Fruit fly (Drosophila melanogaster) whole organism, embryonic: ENCODE data around the gene grsm.

Experiments used
- Atf6 ChIP-seq: fragments of 200-800 bp; sonication (Bioruptor generic); IDR thresholded peaks from 2 replicates; pipeline ENCODE4 v1.3.6; 2022; ENCODE audit warnings: missing biosample characterization, missing genetic modification characterization
- Awh ChIP-seq: fragments of 200-800 bp; sonication (Bioruptor generic); IDR thresholded peaks from 2 replicates; pipeline ENCODE4, ENCODE4 v1.3.6; 2022; ENCODE audit warnings: missing biosample characterization, missing genetic modification characterization
- Bdp1 ChIP-seq: fragments of 200-800 bp; sonication (Bioruptor generic); optimal IDR thresholded peaks from 3 replicates; lab custom pipeline; 2016; ENCODE audit warnings: missing biosample characterization, missing genetic modification characterization
- CG10267 ChIP-seq: fragments of 200-800 bp; sonication (Bioruptor generic); optimal IDR thresholded peaks from 2 replicates; lab custom pipeline; 2018; ENCODE audit warnings: missing biosample characterization, mild to moderate bottlenecking, missing genetic modification characterization, moderate library complexity
- CG12219 ChIP-seq: fragments of 200-800 bp; sonication (Bioruptor generic); optimal IDR thresholded peaks from 3 replicates; lab custom pipeline; 2018; ENCODE audit warnings: missing biosample characterization, mild to moderate bottlenecking, missing genetic modification characterization
- CG12744 ChIP-seq: fragments of 200-800 bp; sonication (Bioruptor generic); optimal IDR thresholded peaks from 2 replicates; lab custom pipeline; 2016; ENCODE audit warnings: missing biosample characterization, missing genetic modification characterization
- CG14014 ChIP-seq: fragments of 200-800 bp; sonication (Bioruptor generic); IDR thresholded peaks from 2 replicates; pipeline ENCODE4 v1.3.6; 2022; ENCODE audit warnings: missing biosample characterization, missing genetic modification characterization
- CG1529 ChIP-seq: fragments of 200-800 bp; sonication (Bioruptor generic); optimal IDR thresholded peaks from 3 replicates; lab custom pipeline; 2018; ENCODE audit warnings: missing biosample characterization, missing genetic modification characterization
- CG1647 ChIP-seq: fragments of 200-800 bp; sonication (Bioruptor generic); optimal IDR thresholded peaks from 3 replicates; lab custom pipeline; 2016; ENCODE audit warnings: missing biosample characterization, missing genetic modification characterization
- CG18011 ChIP-seq: fragments of 200-800 bp; sonication (Bioruptor generic); optimal IDR thresholded peaks from 2 replicates; lab custom pipeline; 2017; ENCODE audit warnings: missing biosample characterization, missing genetic modification characterization, mild to moderate bottlenecking, moderate library complexity, missing genotype
- CG31388 ChIP-seq: fragments of 200-800 bp; sonication (Bioruptor generic); optimal IDR thresholded peaks from 2 replicates; lab custom pipeline; 2016; ENCODE audit warnings: missing biosample characterization, missing genetic modification characterization
- CG33213 ChIP-seq: fragments of 200-800 bp; sonication (Bioruptor generic); optimal IDR thresholded peaks from 3 replicates; lab custom pipeline; 2016; ENCODE audit warnings: missing biosample characterization, missing genetic modification characterization
- CG33557 ChIP-seq: fragments of 200-800 bp; sonication (Bioruptor generic); optimal IDR thresholded peaks from 2 replicates; lab custom pipeline; 2019; ENCODE audit warnings: missing biosample characterization, mild to moderate bottlenecking, missing genetic modification characterization, moderate library complexity
- CG4707 ChIP-seq: fragments of 200-800 bp; sonication (Bioruptor generic); optimal IDR thresholded peaks from 2 replicates; lab custom pipeline; 2018; ENCODE audit warnings: missing biosample characterization, mild to moderate bottlenecking, missing genetic modification characterization, moderate library complexity
- CG4730 ChIP-seq: fragments of 200-800 bp; sonication (Bioruptor generic); IDR thresholded peaks from 2 replicates; pipeline ENCODE4 v1.3.6; 2022; ENCODE audit warnings: missing biosample characterization, missing genetic modification characterization
- CG6272 ChIP-seq: fragments of 200-800 bp; sonication (Bioruptor generic); IDR thresholded peaks from 2 replicates; pipeline ENCODE4 v1.3.6; 2022; ENCODE audit warnings: missing biosample characterization, missing genetic modification characterization
- CG6654 ChIP-seq: fragments of 200-800 bp; sonication (Bioruptor generic); optimal IDR thresholded peaks from 2 replicates; lab custom pipeline; 2017; ENCODE audit warnings: missing biosample characterization, mild to moderate bottlenecking, missing genetic modification characterization
- CG8359 ChIP-seq: fragments of 200-800 bp; sonication (Bioruptor generic); optimal IDR thresholded peaks from 2 replicates; lab custom pipeline; 2017; ENCODE audit warnings: missing biosample characterization, mild to moderate bottlenecking, missing genetic modification characterization, borderline replicate concordance
- CG8765 ChIP-seq: fragments of 200-800 bp; sonication (Bioruptor generic); IDR thresholded peaks from 2 replicates; pipeline ENCODE4 v1.3.6; 2022; ENCODE audit warnings: missing biosample characterization, missing genetic modification characterization
- CkIIα-i1 ChIP-seq: fragments of 200-800 bp; sonication (Bioruptor generic); IDR thresholded peaks from 2 replicates; pipeline ENCODE4 v1.3.6; 2022; ENCODE audit warnings: missing biosample characterization, missing genetic modification characterization
- D19A ChIP-seq: fragments of 200-800 bp; optimal IDR thresholded peaks from 3 replicates; lab custom pipeline; 2019; ENCODE audit warnings: missing biosample characterization, mild to moderate bottlenecking, missing genetic modification characterization, moderate library complexity
- Drgx ChIP-seq: fragments of 200-800 bp; sonication (Bioruptor generic); IDR thresholded peaks from 2 replicates; pipeline ENCODE4 v1.3.6; 2022; ENCODE audit warnings: missing biosample characterization, missing genetic modification characterization
- E2f1 ChIP-seq: fragments of 200-800 bp; sonication (Bioruptor generic); IDR thresholded peaks from 2 replicates; pipeline ENCODE4 v1.3.6; 2022; ENCODE audit warnings: missing biosample characterization, missing genetic modification characterization
- Eip74EF ChIP-seq, 2 experiments: fragments of 200-800 bp in 1 of 2; fragments of >200 bp in 1 of 2; sonication (Bioruptor generic) in 1 of 2; optimal IDR thresholded peaks; 2 replicates each; lab custom pipeline; 2017 to 2019; ENCODE audit warnings: missing biosample characterization in 2 of 2, missing genetic modification characterization in 2 of 2, mild to moderate bottlenecking in 1 of 2, moderate library complexity in 1 of 2
- Fer3 ChIP-seq: fragments of 200-800 bp; sonication (Bioruptor generic); optimal IDR thresholded peaks from 2 replicates; lab custom pipeline; 2018; ENCODE audit warnings: missing biosample characterization, mild to moderate bottlenecking, missing genetic modification characterization, moderate library complexity
- Hand ChIP-seq: fragments of 200-800 bp; sonication (Bioruptor generic); optimal IDR thresholded peaks from 2 replicates; lab custom pipeline; 2017; ENCODE audit warnings: mild to moderate bottlenecking, missing biosample characterization, missing genetic modification reagents, missing genetic modification characterization
- Lpt ChIP-seq: fragments of >200 bp; optimal IDR thresholded peaks from 2 replicates; lab custom pipeline; 2018; ENCODE audit warnings: missing biosample characterization, missing genetic modification characterization
- Mes4 ChIP-seq: fragments of 200-800 bp; sonication (Bioruptor generic); optimal IDR thresholded peaks from 2 replicates; lab custom pipeline; 2016; ENCODE audit warnings: missing biosample characterization, missing genetic modification characterization
- NFAT ChIP-seq: fragments of 200-800 bp; sonication (Bioruptor generic); IDR thresholded peaks from 2 replicates; pipeline ENCODE4 v1.3.6; 2022; ENCODE audit warnings: missing biosample characterization, missing genetic modification characterization
- Oaz ChIP-seq: fragments of 200-800 bp; sonication (Bioruptor generic); IDR thresholded peaks from 2 replicates; pipeline ENCODE4 v1.3.6; 2022; ENCODE audit warnings: missing biosample characterization, missing genetic modification characterization
- Oli ChIP-seq: fragments of 200-800 bp; sonication (Bioruptor generic); optimal IDR thresholded peaks from 2 replicates; lab custom pipeline; 2018; ENCODE audit warnings: missing biosample characterization, mild to moderate bottlenecking, missing genetic modification characterization, moderate library complexity
- Rx ChIP-seq: fragments of 200-800 bp; sonication (Bioruptor generic); IDR thresholded peaks from 2 replicates; pipeline ENCODE4 v1.3.6; 2022; ENCODE audit warnings: missing biosample characterization, missing genetic modification characterization
- Sry-δ ChIP-seq: fragments of 200-800 bp; sonication (Bioruptor generic); optimal IDR thresholded peaks from 2 replicates; lab custom pipeline; 2016; ENCODE audit warnings: missing biosample characterization, missing genetic modification characterization
- Taf1 ChIP-seq: fragments of 200-800 bp; sonication (Bioruptor generic); IDR thresholded peaks from 2 replicates; pipeline ENCODE4 v1.3.6; 2022; ENCODE audit warnings: missing biosample characterization, missing genetic modification characterization
- Trl ChIP-seq, 3 experiments: fragments of >200 bp in 2 of 3; fragments of 200-800 bp in 1 of 3; sonication (Bioruptor generic) in 1 of 3; optimal IDR thresholded peaks; 2 replicates in 1 of 3; 3 replicates in 2 of 3; lab custom pipeline; 2016 to 2017; ENCODE audit warnings: missing biosample characterization in 1 of 3, missing genetic modification characterization in 1 of 3
- bsh ChIP-seq, 2 experiments: fragments of 200-800 bp; sonication (Bioruptor generic); optimal IDR thresholded peaks; 2 replicates each; lab custom pipeline; 2017 to 2018; ENCODE audit warnings: mild to moderate bottlenecking in 2 of 2, missing biosample characterization in 2 of 2, missing genetic modification characterization in 2 of 2, moderate library complexity in 1 of 2
- hth ChIP-seq: fragments of >200 bp; optimal IDR thresholded peaks from 2 replicates; lab custom pipeline; 2017; ENCODE audit warnings: inconsistent platforms
- jing ChIP-seq: fragments of 200-800 bp; sonication (Bioruptor generic); optimal IDR thresholded peaks from 2 replicates; lab custom pipeline; 2018; ENCODE audit warnings: missing biosample characterization, mild to moderate bottlenecking, missing genetic modification characterization
- kay ChIP-seq: fragments of 200-800 bp; sonication (Bioruptor generic); optimal IDR thresholded peaks from 2 replicates; lab custom pipeline; 2016; ENCODE audit warnings: missing biosample characterization, missing genetic modification characterization
- klu ChIP-seq: fragments of 200-800 bp; sonication (Bioruptor generic); IDR thresholded peaks from 2 replicates; pipeline ENCODE4 v1.3.6; 2022; ENCODE audit warnings: missing biosample characterization, missing genetic modification characterization
- lab ChIP-seq: fragments of 200-800 bp; sonication (Bioruptor generic); optimal IDR thresholded peaks from 3 replicates; lab custom pipeline; 2017; ENCODE audit warnings: missing biosample characterization, missing genetic modification characterization, mild to moderate bottlenecking, moderate library complexity, missing genetic modification reagents
- lov ChIP-seq, 2 experiments: fragments of 200-800 bp in 1 of 2; fragments of >200 bp in 1 of 2; sonication (Bioruptor generic) in 1 of 2; IDR thresholded peaks in 1 of 2; optimal IDR thresholded peaks in 1 of 2; 2 replicates in 1 of 2; 3 replicates in 1 of 2; pipeline versions ENCODE4 v1.3.6 to Lab custom; 2017 to 2022; ENCODE audit warnings: missing biosample characterization in 1 of 2, missing genetic modification characterization in 1 of 2
- nerfin-1 ChIP-seq: fragments of 200-800 bp; sonication (Bioruptor generic); optimal IDR thresholded peaks from 3 replicates; lab custom pipeline; 2019; ENCODE audit warnings: missing biosample characterization, mild to moderate bottlenecking, missing genetic modification characterization, moderate library complexity
- salm ChIP-seq: fragments of 200-800 bp; sonication (Bioruptor generic); optimal IDR thresholded peaks from 2 replicates; lab custom pipeline; 2018; ENCODE audit warnings: missing biosample characterization, mild to moderate bottlenecking, missing genetic modification characterization
- tna ChIP-seq: fragments of 200-800 bp; sonication (Bioruptor generic); IDR thresholded peaks from 2 replicates; pipeline ENCODE4 v1.3.6; 2022; ENCODE audit warnings: missing biosample characterization, missing genetic modification characterization; ENCODE audit not compliant: partially characterized antibody
- trh ChIP-seq: fragments of 200-800 bp; sonication (Bioruptor generic); optimal IDR thresholded peaks from 2 replicates; lab custom pipeline; 2016; ENCODE audit warnings: missing biosample characterization, missing genetic modification characterization
- ttk ChIP-seq: fragments of 200-800 bp; sonication (Bioruptor generic); IDR thresholded peaks from 2 replicates; pipeline ENCODE4 v2.1.2; 2022; ENCODE audit warnings: missing biosample characterization, missing genetic modification characterization
- twi ChIP-seq: fragments of 200-800 bp; optimal IDR thresholded peaks from 2 replicates; lab custom pipeline; 2019; ENCODE audit warnings: missing biosample characterization, mild to moderate bottlenecking, missing genetic modification characterization, moderate library complexity
- wdn ChIP-seq: fragments of 200-800 bp; sonication (Bioruptor generic); IDR thresholded peaks from 2 replicates; pipeline ENCODE4 v1.3.6; 2022; ENCODE audit warnings: missing biosample characterization, missing genetic modification characterization

grsm gene

dm6 chr3R:12985828-12986530, 18.5 kb upstream of the grsm start, which contains the start of gene CG31342 (continued):
- peak; percentile 35; the same call in 1 of the 2 replicates for TF ChIP-seq CG14014
- TF ChIP-seq CG6654 (GFP tag; lab: Kevin White, UChicago): no peak
- no peak for TF ChIP-seq ttk (GFP tag; lab: Robert Waterston, UW)
- TF ChIP-seq Atf6 (GFP tag; lab: Robert Waterston, UW): peak; percentile 27; the same call in 1 of the 2 replicates
- no peak for TF ChIP-seq CG33213 (GFP tag; lab: Kevin White, UChicago)
- TF ChIP-seq NFAT (GFP tag; lab: Robert Waterston, UW): no peak
- TF ChIP-seq CG31388 (GFP tag; lab: Kevin White, UChicago): no peak
- TF ChIP-seq CG33557 (GFP tag; lab: Kevin White, UChicago): peak; percentile 36
- TF ChIP-seq Fer3: no peak
- no peak for TF ChIP-seq Mes4
- TF ChIP-seq klu (GFP tag; lab: Robert Waterston, UW): no peak
- TF ChIP-seq CG18011 (GFP tag; lab: Kevin White, UChicago): no peak
- no peak for TF ChIP-seq Oaz (GFP tag; lab: Robert Waterston, UW)
- TF ChIP-seq nerfin-1 (tag; lab: Kevin White, UChicago): peak; percentile 98
- TF ChIP-seq CG1529 (GFP tag; lab: Kevin White, UChicago): no peak
- TF ChIP-seq CG8765: no peak
- TF ChIP-seq wdn (GFP tag; lab: Robert Waterston, UW): no peak
- peak; percentile 64 for TF ChIP-seq CG10267 (tag; lab: Kevin White, UChicago)
- TF ChIP-seq CG12744: no peak
- no peak for TF ChIP-seq Lpt (GFP tag; lab: Kevin White, UChicago)
- no peak for TF ChIP-seq CG4730 (GFP tag; lab: Robert Waterston, UW)
- peak; percentile 57 for TF ChIP-seq Sry-δ (GFP tag; lab: Kevin White, UChicago)
- no peak for TF ChIP-seq kay (GFP tag; lab: Kevin White, UChicago)
- no peak for TF ChIP-seq E2f1 (GFP tag; lab: Robert Waterston, UW)
- TF ChIP-seq Rx (GFP tag; lab: Robert Waterston, UW): no peak
- TF ChIP-seq Bdp1 (GFP tag; lab: Kevin White, UChicago): no peak
- 0 out of 2 replicates have a peak, but pooled peaks have one; percentile 28 for TF ChIP-seq Drgx (GFP tag; lab: Robert Waterston, UW)
- no peak for TF ChIP-seq salm (tag; lab: Kevin White, UChicago)
- no peak for TF ChIP-seq Hand (GFP tag; lab: Kevin White, UChicago)
- TF ChIP-seq CkIIα-i1: no peak
- TF ChIP-seq bsh (GFP tag; optimal IDR thresholded peaks at IDR 0.05; lab: Kevin White, UChicago): peak in 1 of 2 experiments; percentile 62
- no peak for TF ChIP-seq Oli
- no peak for TF ChIP-seq CG4707
- no peak for TF ChIP-seq Trl (optimal IDR thresholded peaks at IDR 0.05; lab: Kevin White, UChicago)
- no peak for TF ChIP-seq Trl (GFP tag; optimal IDR thresholded peaks at IDR 0.05; lab: Kevin White, UChicago)
- no peak for TF ChIP-seq lab (GFP tag; lab: Kevin White, UChicago)
- TF ChIP-seq CG6272 (GFP tag; lab: Robert Waterston, UW): no peak
- TF ChIP-seq Eip74EF (GFP tag; optimal IDR thresholded peaks at IDR 0.05; lab: Kevin White, UChicago): no peak
- TF ChIP-seq CG8359: no peak
- no peak for TF ChIP-seq D19A (tag; lab: Kevin White, UChicago)
- no peak for TF ChIP-seq jing (GFP tag; lab: Kevin White, UChicago)
- TF ChIP-seq lov (optimal IDR thresholded peaks at IDR 0.05; lab: Kevin White, UChicago): no peak
- no peak for TF ChIP-seq lov (GFP tag; IDR thresholded peaks at IDR 0.05; lab: Robert Waterston, UW)
- TF ChIP-seq Awh (GFP tag; lab: Robert Waterston, UW): no peak
- 0 out of 2 replicates have a peak, but pooled peaks have one; percentile 12 for TF ChIP-seq Taf1 (GFP tag; lab: Robert Waterston, UW)
- TF ChIP-seq trh: no peak
- peak; percentile 29; the same call in 1 of the 2 replicates for TF ChIP-seq tna (GFP tag; lab: Robert Waterston, UW)
- TF ChIP-seq hth (lab: Kevin White, UChicago): no peak
- TF ChIP-seq CG12219 (GFP tag; lab: Kevin White, UChicago): no peak
- no peak for TF ChIP-seq twi (tag; lab: Kevin White, UChicago)
- no peak for TF ChIP-seq CG1647 (GFP tag; lab: Kevin White, UChicago)
